Fruit fly (Drosophila melanogaster): ENCODE results near the gene CG15247.

DNA sequence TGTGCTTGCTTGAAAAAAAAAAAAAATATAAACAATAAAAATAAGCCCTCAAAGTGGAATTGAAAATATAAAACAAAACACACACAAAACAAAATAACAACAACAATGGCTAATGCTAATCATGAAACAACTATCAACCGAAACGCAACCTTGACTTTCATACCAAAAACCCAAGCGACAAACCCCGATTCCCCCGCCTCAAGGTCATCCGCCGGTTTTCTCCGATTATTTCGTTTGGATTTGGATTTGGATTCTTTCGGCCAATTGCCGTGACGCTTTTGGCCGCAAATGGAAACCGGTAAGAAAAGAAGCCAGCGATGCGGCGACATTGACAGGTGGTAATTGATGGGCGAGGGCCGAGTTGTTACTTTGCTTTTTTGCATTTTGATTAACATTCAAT, 21.1 kb upstream of the CG15247 start:
- TF ChIP-seq pad (GFP tag; optimal IDR thresholded peaks at IDR 0.05) (no peak), toe (GFP tag; optimal IDR thresholded peaks at IDR 0.05) (no peak), CG14711 (tag; optimal IDR thresholded peaks at IDR 0.05) (no peak), CG33017 (tag; optimal IDR thresholded peaks at IDR 0.05) (no peak), ovo (GFP tag; optimal IDR thresholded peaks at IDR 0.05) (no peak), CG11617 (GFP tag; optimal IDR thresholded peaks at IDR 0.05) (no peak), cnc (optimal IDR thresholded peaks at IDR 0.05) (no peak), Hr96 (GFP tag; optimal IDR thresholded peaks at IDR 0.05) (no peak), Mnt (GFP tag; optimal IDR thresholded peaks at IDR 0.05) (no peak)
